Fruit fly (Drosophila melanogaster) whole organism, wandering third instar larva: ENCODE results near the gene CG18787.

Source experiments
- Abd-B ChIP-seq: fragments of >200 bp; optimal IDR thresholded peaks from 2 replicates; lab custom pipeline; 2017; ENCODE audit warnings: missing biosample characterization, missing genetic modification characterization
- CrebA ChIP-seq: fragments of 200-800 bp; sonication (Bioruptor generic); optimal IDR thresholded peaks from 2 replicates; lab custom pipeline; 2016; ENCODE audit warnings: missing biosample characterization, mild to moderate bottlenecking, missing genetic modification characterization, borderline replicate concordance
- Dfd ChIP-seq: fragments of >200 bp; optimal IDR thresholded peaks from 2 replicates; lab custom pipeline; 2017; ENCODE audit warnings: missing biosample characterization, missing genetic modification characterization
- GATAd ChIP-seq: sonication (Bioruptor generic); optimal IDR thresholded peaks from 2 replicates; lab custom pipeline; 2016; ENCODE audit warnings: missing biosample characterization, missing genetic modification characterization
- Hnf4 ChIP-seq: fragments of 200-800 bp; sonication (Bioruptor generic); optimal IDR thresholded peaks from 2 replicates; lab custom pipeline; 2016; ENCODE audit warnings: missing biosample characterization, mild to moderate bottlenecking, missing genetic modification characterization
- Hr78 ChIP-seq: fragments of >200 bp; optimal IDR thresholded peaks from 2 replicates; lab custom pipeline; 2017; ENCODE audit warnings: missing biosample characterization, missing genetic modification characterization
- Hr83 ChIP-seq: fragments of 200-300 bp; sonication (Bioruptor generic); optimal IDR thresholded peaks from 2 replicates; lab custom pipeline; 2016; ENCODE audit warnings: missing biosample characterization, mild to moderate bottlenecking, missing genetic modification characterization, moderate library complexity; ENCODE audit not compliant: poor library complexity, severe bottlenecking
- Jra ChIP-seq: sonication (Bioruptor generic); optimal IDR thresholded peaks from 2 replicates; lab custom pipeline; 2016; ENCODE audit warnings: missing biosample characterization, missing genetic modification characterization
- Mio ChIP-seq: sonication (Bioruptor generic); optimal IDR thresholded peaks from 2 replicates; lab custom pipeline; 2016; ENCODE audit warnings: missing biosample characterization, missing genetic modification characterization
- Myc ChIP-seq: fragments of >200 bp; optimal IDR thresholded peaks from 2 replicates; lab custom pipeline; 2017
- N ChIP-seq: fragments of >200 bp; optimal IDR thresholded peaks from 2 replicates; lab custom pipeline; 2018; ENCODE audit warnings: missing biosample characterization, missing external identifiers, missing genetic modification characterization
- OdsH ChIP-seq: fragments of 200-800 bp; sonication (Bioruptor generic); optimal IDR thresholded peaks from 2 replicates; lab custom pipeline; 2016; ENCODE audit warnings: missing biosample characterization, mild to moderate bottlenecking, missing genetic modification characterization
- Rel ChIP-seq, 2 experiments: fragments of 200-800 bp; sonication (Bioruptor generic) in 1 of 2; optimal IDR thresholded peaks; 2 replicates in 1 of 2; 3 replicates in 1 of 2; lab custom pipeline; 2016 to 2019; ENCODE audit warnings: mild to moderate bottlenecking in 2 of 2, missing biosample characterization in 2 of 2, missing genetic modification characterization in 2 of 2, moderate library complexity in 1 of 2
- br ChIP-seq: fragments of 200-800 bp; sonication (Bioruptor generic); optimal IDR thresholded peaks from 2 replicates; lab custom pipeline; 2016; ENCODE audit warnings: missing biosample characterization, missing genetic modification characterization
- brk ChIP-seq: fragments of 200-800 bp; sonication (Bioruptor generic); optimal IDR thresholded peaks from 2 replicates; lab custom pipeline; 2016; ENCODE audit warnings: missing biosample characterization, mild to moderate bottlenecking, missing genetic modification characterization
- dl ChIP-seq, 2 experiments: fragments of 175-275, 200-275 bp in 1 of 2; fragments of 200-275 bp in 1 of 2; sonication (Bioruptor generic); optimal IDR thresholded peaks; lab custom pipeline; 2018; ENCODE audit warnings: mild to moderate bottlenecking in 2 of 2, missing biosample characterization in 2 of 2, missing genetic modification characterization in 2 of 2, moderate library complexity in 2 of 2; ENCODE audit not compliant: partially characterized antibody in 2 of 2, insufficient read depth in 1 of 2
- dmrt93B ChIP-seq: fragments of 200-800 bp; sonication (Bioruptor generic); optimal IDR thresholded peaks from 2 replicates; lab custom pipeline; 2018; ENCODE audit warnings: missing biosample characterization, mild to moderate bottlenecking, missing genetic modification characterization
- dsf ChIP-seq: sonication (Bioruptor generic); optimal IDR thresholded peaks from 2 replicates; lab custom pipeline; 2016; ENCODE audit warnings: missing biosample characterization, missing genetic modification characterization, borderline replicate concordance
- ey ChIP-seq: fragments of 200-800 bp; sonication (Bioruptor generic); optimal IDR thresholded peaks from 2 replicates; lab custom pipeline; 2016; ENCODE audit warnings: missing biosample characterization, missing genetic modification characterization
- foxo ChIP-seq, 2 experiments: fragments of 200-800 bp; sonication (Bioruptor generic); optimal IDR thresholded peaks; 2 replicates in 1 of 2; 3 replicates in 1 of 2; lab custom pipeline; 2016 to 2017; ENCODE audit warnings: missing biosample characterization in 2 of 2, missing genetic modification characterization in 2 of 2
- h ChIP-seq: fragments of 200-800 bp; sonication (Bioruptor generic); optimal IDR thresholded peaks from 3 replicates; lab custom pipeline; 2016; ENCODE audit warnings: missing biosample characterization, mild to moderate bottlenecking, missing genetic modification characterization
- lola ChIP-seq: fragments of >200 bp; optimal IDR thresholded peaks from 2 replicates; lab custom pipeline; 2017; ENCODE audit warnings: missing biosample characterization, missing genetic modification characterization
- pan ChIP-seq: fragments of >200 bp; optimal IDR thresholded peaks from 2 replicates; lab custom pipeline; 2017
- psq ChIP-seq: fragments of 200-800 bp; sonication (Bioruptor generic); optimal IDR thresholded peaks from 3 replicates; lab custom pipeline; 2017; ENCODE audit warnings: missing biosample characterization, mild to moderate bottlenecking, missing genetic modification characterization, moderate library complexity
- rgr ChIP-seq: fragments of 200-800 bp; sonication (Bioruptor generic); optimal IDR thresholded peaks from 3 replicates; lab custom pipeline; 2016; ENCODE audit warnings: missing biosample characterization, mild to moderate bottlenecking, missing genetic modification characterization
- sage ChIP-seq: fragments of 200-800 bp; sonication (Bioruptor generic); optimal IDR thresholded peaks from 2 replicates; lab custom pipeline; 2016; ENCODE audit warnings: missing biosample characterization, mild to moderate bottlenecking, missing genetic modification characterization
- sv ChIP-seq: fragments of 200-800 bp; sonication (Bioruptor generic); optimal IDR thresholded peaks from 3 replicates; lab custom pipeline; 2016; ENCODE audit warnings: missing biosample characterization, missing genetic modification characterization
- tai ChIP-seq: sonication (Bioruptor generic); optimal IDR thresholded peaks from 2 replicates; lab custom pipeline; 2016; ENCODE audit warnings: missing biosample characterization, missing genetic modification characterization
- usp ChIP-seq: fragments of >200 bp; optimal IDR thresholded peaks from 2 replicates; lab custom pipeline; 2017; ENCODE audit warnings: missing biosample characterization, missing genetic modification characterization
- woc ChIP-seq: sonication (Bioruptor generic); optimal IDR thresholded peaks from 2 replicates; lab custom pipeline; 2016; ENCODE audit warnings: missing biosample characterization, mild to moderate bottlenecking, missing genetic modification characterization

CG18787 gene

DNA sequence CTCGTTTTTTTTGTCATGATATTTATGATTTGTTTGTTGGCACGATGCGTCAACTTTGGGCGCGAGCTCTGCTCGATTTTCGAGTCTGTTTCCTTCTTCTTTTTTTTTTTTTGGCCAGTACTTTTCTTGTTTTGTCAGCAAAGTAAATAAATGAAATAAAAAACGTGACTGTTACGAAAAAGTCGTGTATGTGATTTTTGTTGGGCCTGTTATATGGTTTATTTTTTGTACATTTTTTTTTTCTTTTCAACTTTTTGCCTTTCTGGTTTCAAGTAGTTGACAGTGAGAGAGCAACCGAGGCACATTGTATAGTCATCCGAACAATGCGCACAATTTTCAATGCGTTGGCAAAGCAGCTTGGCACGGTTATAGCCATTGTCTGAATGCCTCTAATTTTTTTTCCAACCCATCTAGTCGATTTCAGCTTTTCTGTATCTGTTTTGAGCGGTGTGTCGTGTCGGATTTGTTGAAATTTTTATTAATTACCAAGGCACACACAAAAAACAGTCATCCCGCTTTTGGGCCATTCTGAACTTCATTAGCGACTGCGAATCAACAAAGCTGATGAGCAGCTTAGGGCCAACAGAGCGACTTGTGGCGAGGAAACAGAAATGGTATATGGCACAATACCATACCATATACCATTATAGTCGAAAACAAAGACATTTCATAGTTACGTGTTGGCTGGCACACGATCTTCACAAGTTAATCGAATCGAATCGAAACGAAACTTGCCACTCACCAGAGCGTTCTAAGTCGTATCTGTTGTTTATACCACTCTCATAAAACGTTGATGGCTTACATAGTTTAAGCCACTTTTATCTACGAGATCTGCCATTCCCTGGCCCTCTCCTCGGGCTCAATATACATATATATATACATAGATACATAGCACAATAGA is 35.5 kb downstream of the CG18787 start:
- no peak for TF ChIP-seq Hr83
- TF ChIP-seq tai: no peak
- no peak for TF ChIP-seq pan (lab: Kevin White, UChicago)
- TF ChIP-seq Rel (GFP tag; optimal IDR thresholded peaks at IDR 0.05; lab: Kevin White, UChicago): no peak
- no peak for TF ChIP-seq Rel (tag; optimal IDR thresholded peaks at IDR 0.05; lab: Kevin White, UChicago)
- TF ChIP-seq br (GFP tag; lab: Kevin White, UChicago): no peak
- TF ChIP-seq GATAd (GFP tag; lab: Kevin White, UChicago): no peak
- TF ChIP-seq psq: no peak
- TF ChIP-seq foxo (GFP tag; optimal IDR thresholded peaks at IDR 0.05; lab: Kevin White, UChicago): no peak
- no peak for TF ChIP-seq dl (GFP tag; optimal IDR thresholded peaks at IDR 0.05; lab: Kevin White, UChicago; ENCODE audit: insufficient read depth in 1 of 2, partially characterized antibody in 2 of 2)
- no peak for TF ChIP-seq Hr78 (GFP tag; lab: Kevin White, UChicago)

- no peak for TF ChIP-seq N
- TF ChIP-seq rgr (GFP tag; lab: Kevin White, UChicago): no peak
- no peak for TF ChIP-seq dmrt93B (GFP tag; lab: Kevin White, UChicago)
- no peak for TF ChIP-seq Jra (GFP tag; lab: Kevin White, UChicago)
- no peak for TF ChIP-seq br (GFP tag; lab: Kevin White, UChicago)
- TF ChIP-seq Hr78 (GFP tag; lab: Kevin White, UChicago): no peak
- TF ChIP-seq Dfd (GFP tag; lab: Kevin White, UChicago): no peak
- TF ChIP-seq tai: no peak
- no peak for TF ChIP-seq Mio
- TF ChIP-seq Rel (GFP tag; optimal IDR thresholded peaks at IDR 0.05; lab: Kevin White, UChicago): no peak
- TF ChIP-seq Rel (tag; optimal IDR thresholded peaks at IDR 0.05; lab: Kevin White, UChicago): no peak
- no peak for TF ChIP-seq Myc (lab: Kevin White, UChicago)
Measured at dm6 chr2L:11960909-11961308, 38.2 kb downstream of the CG18787 start.

DNA sequence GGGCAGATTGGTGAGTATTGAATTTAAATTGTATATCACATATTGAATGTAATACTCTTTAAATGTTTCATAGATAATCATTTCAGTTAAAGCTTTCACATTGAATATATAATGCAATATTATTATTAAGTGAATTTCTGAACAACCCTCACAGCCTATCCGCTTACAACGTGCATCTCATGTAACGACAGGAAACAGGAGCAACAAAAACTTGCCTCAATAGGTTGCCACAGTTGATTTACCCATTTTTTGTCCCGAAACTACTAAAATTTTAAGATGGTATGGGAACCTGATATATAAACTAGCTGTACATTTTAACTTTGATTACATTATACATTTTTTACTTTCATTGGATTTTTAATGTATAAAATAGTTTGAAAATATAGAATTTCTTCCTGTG is 40.4 kb downstream of the CG18787 start:
- TF ChIP-seq sv (GFP tag; lab: Kevin White, UChicago) (no peak), Hnf4 (GFP tag; lab: Kevin White, UChicago) (no peak), Dfd (GFP tag; lab: Kevin White, UChicago) (no peak), sage (GFP tag; lab: Kevin White, UChicago) (no peak), lola (GFP tag; lab: Kevin White, UChicago) (no peak), br (GFP tag; lab: Kevin White, UChicago) (no peak), Hr83 (no peak), foxo (GFP tag; optimal IDR thresholded peaks at IDR 0.05; lab: Kevin White, UChicago) (no peak), OdsH (no peak), Hr78 (GFP tag; lab: Kevin White, UChicago) (no peak)

- no peak for TF ChIP-seq Jra (GFP tag; lab: Kevin White, UChicago)
- no peak for TF ChIP-seq br (GFP tag; lab: Kevin White, UChicago)
- no peak for TF ChIP-seq CrebA (GFP tag; lab: Kevin White, UChicago)
- no peak for TF ChIP-seq sage (GFP tag; lab: Kevin White, UChicago)
- no peak for TF ChIP-seq dsf
- no peak for TF ChIP-seq Rel (GFP tag; optimal IDR thresholded peaks at IDR 0.05; lab: Kevin White, UChicago)
- TF ChIP-seq Rel (tag; optimal IDR thresholded peaks at IDR 0.05; lab: Kevin White, UChicago): no peak
- no peak for TF ChIP-seq OdsH
- TF ChIP-seq foxo (GFP tag; optimal IDR thresholded peaks at IDR 0.05; lab: Kevin White, UChicago): no peak
- TF ChIP-seq N: no peak
- no peak for TF ChIP-seq usp (GFP tag; lab: Kevin White, UChicago)
- no peak for TF ChIP-seq pan (lab: Kevin White, UChicago)
- no peak for TF ChIP-seq h (GFP tag; lab: Kevin White, UChicago)
- no peak for TF ChIP-seq woc
- TF ChIP-seq ey (GFP tag; lab: Kevin White, UChicago): no peak
- no peak for TF ChIP-seq Abd-B (GFP tag; lab: Kevin White, UChicago)
- TF ChIP-seq psq: no peak
- no peak for TF ChIP-seq brk (GFP tag; lab: Kevin White, UChicago)
- no peak for TF ChIP-seq GATAd (GFP tag; lab: Kevin White, UChicago)
- TF ChIP-seq Dfd (GFP tag; lab: Kevin White, UChicago): no peak
- TF ChIP-seq, all 38 proteins: peak for 0
Measured at dm6 chr2L:11955839-11956238, 43.3 kb downstream of the CG18787 start.
